Worm (Caenorhabditis elegans) whole organism, L3 larva: Measurements from ENCODE around the gene scly-1.

Experiments
- aly-2 ChIP-seq: fragments of 150-350 bp; optimal IDR thresholded peaks from 2 replicates; lab custom pipeline; 2014; ENCODE audit warnings: missing biosample characterization, missing genetic modification characterization
- egl-27 ChIP-seq: sonication (generic microtip); optimal IDR thresholded peaks from 4 replicates; lab custom pipeline; 2017; ENCODE audit warnings: missing biosample characterization, missing genetic modification reagents, missing genetic modification characterization
- nhr-11 ChIP-seq: fragments of 150-350 bp; optimal IDR thresholded peaks from 2 replicates; lab custom pipeline; 2014; ENCODE audit warnings: missing biosample characterization, missing genetic modification characterization
- nhr-237 ChIP-seq: fragments of 150-350 bp; optimal IDR thresholded peaks from 2 replicates; lab custom pipeline; 2014; ENCODE audit warnings: missing biosample characterization, missing genetic modification characterization
- nhr-28 ChIP-seq: fragments of 150-350 bp; optimal IDR thresholded peaks from 2 replicates; lab custom pipeline; 2014; ENCODE audit warnings: missing biosample characterization, missing genetic modification characterization
- nhr-77 ChIP-seq: fragments of 150-350 bp; optimal IDR thresholded peaks from 2 replicates; lab custom pipeline; 2014; ENCODE audit warnings: missing biosample characterization, missing genetic modification characterization
- zag-1 ChIP-seq: fragments of 150-350 bp; optimal IDR thresholded peaks from 2 replicates; lab custom pipeline; 2014; ENCODE audit warnings: missing biosample characterization, missing genetic modification characterization

ce11 chrII:6263685-6264084 lies 17.2 kb downstream of the scly-1 start, which contains the start of gene F13H8.3:
- TF ChIP-seq zag-1 (tag; lab: Kevin White, UChicago) = no peak
- no peak for TF ChIP-seq nhr-77 (tag; lab: Kevin White, UChicago)
- TF ChIP-seq nhr-11 (tag; lab: Kevin White, UChicago) = no peak
- TF ChIP-seq nhr-237 = no peak
- TF ChIP-seq egl-27 (tag; lab: Kevin White, UChicago) = no peak
- TF ChIP-seq aly-2 (tag; lab: Kevin White, UChicago) = no peak
- no peak for TF ChIP-seq nhr-28 (tag; lab: Kevin White, UChicago)
